Worm (Caenorhabditis elegans) whole organism, L2 larva: Measurements from ENCODE around the gene R03C1.1.

Experiments used
- R02D3.7 ChIP-seq: fragments of 150-350 bp; optimal IDR thresholded peaks from 2 replicates; lab custom pipeline; 2014; ENCODE audit warnings: missing biosample characterization, missing genetic modification characterization
- nhr-237 ChIP-seq: fragments of 150-350 bp; optimal IDR thresholded peaks from 2 replicates; lab custom pipeline; 2014; ENCODE audit warnings: missing biosample characterization, missing genetic modification characterization
- skn-1 ChIP-seq: sonication (generic microtip); optimal IDR thresholded peaks from 2 replicates; lab custom pipeline; 2017; ENCODE audit warnings: missing biosample characterization, missing genetic modification characterization
- unc-39 ChIP-seq: fragments of 150-350 bp; optimal IDR thresholded peaks from 2 replicates; lab custom pipeline; 2014; ENCODE audit warnings: missing biosample characterization, missing genetic modification characterization

DNA sequence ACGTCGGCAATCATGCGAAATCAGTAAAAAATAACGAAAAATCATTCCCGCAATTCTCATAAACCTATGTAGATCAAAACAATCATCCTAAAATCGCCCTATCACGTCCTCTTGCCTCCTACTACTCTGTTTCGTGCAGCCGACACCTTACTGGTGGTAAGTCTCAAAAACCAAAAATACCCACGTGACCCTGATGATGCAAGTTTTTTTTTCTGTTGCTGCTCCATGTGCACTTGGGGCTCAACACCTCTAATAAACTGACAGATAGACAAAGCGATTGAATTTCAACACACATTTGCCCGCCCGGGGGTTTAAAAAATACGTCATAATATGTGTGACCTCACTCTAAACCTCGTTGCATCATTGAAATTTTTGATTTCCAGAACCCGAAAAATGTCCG is 6.6 kb upstream of the R03C1.1 start:
- TF ChIP-seq unc-39 (tag; lab: Kevin White, UChicago) = no peak
- no peak for TF ChIP-seq skn-1 (tag; lab: Kevin White, UChicago)
- TF ChIP-seq nhr-237 (tag; lab: Kevin White, UChicago) = no peak
- no peak for TF ChIP-seq R02D3.7 (tag; lab: Kevin White, UChicago)
